Fruit fly (Drosophila melanogaster): ENCODE results near the gene CG2924.
A peak's percentile ranks its signal among the peaks of the same experiment; 100 is the strongest.

Gene CG2924

dm6 chrX:2294474-2295434, 24.2 kb upstream of the CG2924 start (continued):
- TF ChIP-seq PHDP (tag; optimal IDR thresholded peaks at IDR 0.05) (no peak), CG15601 (tag; optimal IDR thresholded peaks at IDR 0.05) (peak; percentile 7), ftz-f1 (GFP tag; optimal IDR thresholded peaks at IDR 0.05) (no peak), CG14965 (GFP tag; optimal IDR thresholded peaks at IDR 0.05; ENCODE audit: borderline replicate concordance) (no peak), Mad (GFP tag; optimal IDR thresholded peaks at IDR 0.05) (no peak), H15 (GFP tag; IDR thresholded peaks at IDR 0.05) (no peak), lbe (GFP tag; optimal IDR thresholded peaks at IDR 0.05) (peak; percentile 40), CG32772 (GFP tag; IDR thresholded peaks at IDR 0.05) (no peak), dm (GFP tag; optimal IDR thresholded peaks at IDR 0.05) (no peak), H2.0 (GFP tag; IDR thresholded peaks at IDR 0.05) (no peak), CG17361 (GFP tag; IDR thresholded peaks at IDR 0.05) (no peak), Myb (GFP tag; optimal IDR thresholded peaks at IDR 0.05) (no peak), kah (GFP tag; optimal IDR thresholded peaks at IDR 0.05) (no peak), sr (GFP tag; IDR thresholded peaks at IDR 0.05) (peak; percentile 19; the same call in 1 of the 3 replicates), ac (GFP tag; optimal IDR thresholded peaks at IDR 0.05) (peak; percentile 5), esg (GFP tag; conservative IDR thresholded peaks at IDR 0.05) (no peak), CG10366 (GFP tag; IDR thresholded peaks at IDR 0.05) (no peak), chif (GFP tag; optimal IDR thresholded peaks at IDR 0.05) (peak; percentile 15 to 30), pros (GFP tag; optimal IDR thresholded peaks at IDR 0.05) (no peak), pum (GFP tag; optimal IDR thresholded peaks at IDR 0.05) (no peak), CG9609 (GFP tag; optimal IDR thresholded peaks at IDR 0.05) (no peak), lola (GFP tag; optimal IDR thresholded peaks at IDR 0.05) (no peak), slp2 (GFP tag; optimal IDR thresholded peaks at IDR 0.05) (no peak), Atf3 (GFP tag; optimal IDR thresholded peaks at IDR 0.05) (no peak), exex (tag; optimal IDR thresholded peaks at IDR 0.05) (no peak), ind (GFP tag; optimal IDR thresholded peaks at IDR 0.05) (no peak), CG17186 (GFP tag; optimal IDR thresholded peaks at IDR 0.05) (no peak), tx (GFP tag; optimal IDR thresholded peaks at IDR 0.05) (no peak), CG1792 (GFP tag; optimal IDR thresholded peaks at IDR 0.05) (peak; percentile 35), Doc3 (GFP tag; IDR thresholded peaks at IDR 0.05; ENCODE audit: partially characterized antibody) (no peak), vfl (GFP tag; optimal IDR thresholded peaks at IDR 0.05) (no peak), Ravus (GFP tag; IDR thresholded peaks at IDR 0.05) (no peak), Hr39 (optimal IDR thresholded peaks at IDR 0.05) (no peak), fru (optimal IDR thresholded peaks at IDR 0.05) (no peak), CG3407 (GFP tag; optimal IDR thresholded peaks at IDR 0.05) (peak; percentile 20), CG14050 (GFP tag; IDR thresholded peaks at IDR 0.05) (no peak), CG16779 (GFP tag; IDR thresholded peaks at IDR 0.05) (no peak), CG1832 (GFP tag; optimal IDR thresholded peaks at IDR 0.05) (no peak), gro (GFP tag; optimal IDR thresholded peaks at IDR 0.05) (no peak), tup (GFP tag; optimal IDR thresholded peaks at IDR 0.05) (no peak), CG8944 (GFP tag; optimal IDR thresholded peaks at IDR 0.05) (no peak), CG12299 (tag; optimal IDR thresholded peaks at IDR 0.05) (no peak), Oli (tag; optimal IDR thresholded peaks at IDR 0.05) (no peak), insv (GFP tag; optimal IDR thresholded peaks at IDR 0.05) (no peak), gsb-n (tag; optimal IDR thresholded peaks at IDR 0.05) (no peak), aop (GFP tag; IDR thresholded peaks at IDR 0.05) (no peak), HHEX (GFP tag; optimal IDR thresholded peaks at IDR 0.05) (no peak), dati (GFP tag; IDR thresholded peaks at IDR 0.05) (0 out of 2 replicates have a peak, but pooled peaks have one; percentile 50), mld (GFP tag; IDR thresholded peaks at IDR 0.05; ENCODE audit: partially characterized antibody) (no peak), stwl (tag; optimal IDR thresholded peaks at IDR 0.05) (no peak)

All from whole organism, embryonic.